Fruit fly (Drosophila melanogaster): ENCODE measurements around the gene Mms19.
A peak's percentile ranks its signal among the peaks of the same experiment; 100 is the strongest.

The Mms19 gene

dm6 chr3R:5240721-5241120, 8.4 kb downstream of the Mms19 start, which contains the start of gene CG33293:
TSS of gene CG33293 (minus strand) at chr3R:5240735.
- TF ChIP-seq Abd-B (GFP tag; optimal IDR thresholded peaks at IDR 0.05) (no peak), jim (GFP tag; optimal IDR thresholded peaks at IDR 0.05) (no peak), lola (GFP tag; optimal IDR thresholded peaks at IDR 0.05) (no peak), sage (GFP tag; optimal IDR thresholded peaks at IDR 0.05) (no peak), fru (GFP tag; optimal IDR thresholded peaks at IDR 0.05) (no peak), dl (GFP tag; optimal IDR thresholded peaks at IDR 0.05; ENCODE audit: insufficient read depth in 1 of 2, partially characterized antibody in 2 of 2) (no peak), sv (GFP tag; optimal IDR thresholded peaks at IDR 0.05) (no peak), CG32264 (GFP tag; optimal IDR thresholded peaks at IDR 0.05) (no peak), N (GFP tag; optimal IDR thresholded peaks at IDR 0.05) (no peak), h (GFP tag; optimal IDR thresholded peaks at IDR 0.05) (no peak), dsf (GFP tag; optimal IDR thresholded peaks at IDR 0.05; ENCODE audit: borderline replicate concordance) (no peak)

- TF ChIP-seq rgr (GFP tag; optimal IDR thresholded peaks at IDR 0.05) (no peak), Hr83 (GFP tag; optimal IDR thresholded peaks at IDR 0.05; ENCODE audit: poor library complexity, severe bottlenecking) (no peak), Dif (GFP tag; optimal IDR thresholded peaks at IDR 0.05; ENCODE audit: partially characterized antibody) (peak; percentile 44), Jra (GFP tag; optimal IDR thresholded peaks at IDR 0.05) (no peak), OdsH (GFP tag; optimal IDR thresholded peaks at IDR 0.05) (peak; percentile 5), Rel (GFP tag; optimal IDR thresholded peaks at IDR 0.05) (no peak), Rel (tag; optimal IDR thresholded peaks at IDR 0.05) (peak; percentile 94), h (GFP tag; optimal IDR thresholded peaks at IDR 0.05) (no peak), N (GFP tag; optimal IDR thresholded peaks at IDR 0.05) (no peak), jim (GFP tag; optimal IDR thresholded peaks at IDR 0.05) (no peak), Hr78 (GFP tag; optimal IDR thresholded peaks at IDR 0.05) (no peak), Hnf4 (GFP tag; optimal IDR thresholded peaks at IDR 0.05) (no peak), fru (GFP tag; optimal IDR thresholded peaks at IDR 0.05) (no peak), woc (GFP tag; optimal IDR thresholded peaks at IDR 0.05) (no peak), ey (GFP tag; optimal IDR thresholded peaks at IDR 0.05) (no peak)
Measured at dm6 chr3R:5246950-5247349, 14.6 kb downstream of the Mms19 start.

- TF ChIP-seq Vsx2 (GFP tag; optimal IDR thresholded peaks at IDR 0.05; ENCODE audit: partially characterized antibody), result no peak
- no peak for TF ChIP-seq OdsH (GFP tag; optimal IDR thresholded peaks at IDR 0.05)
- no peak for TF ChIP-seq brk (GFP tag; optimal IDR thresholded peaks at IDR 0.05)
- TF ChIP-seq Dfd (GFP tag; optimal IDR thresholded peaks at IDR 0.05), result no peak
- no peak for TF ChIP-seq Hnf4 (GFP tag; optimal IDR thresholded peaks at IDR 0.05)
- TF ChIP-seq CG32264 (GFP tag; optimal IDR thresholded peaks at IDR 0.05), result no peak
- TF ChIP-seq dl (GFP tag; optimal IDR thresholded peaks at IDR 0.05; ENCODE audit: insufficient read depth in 1 of 2, partially characterized antibody in 2 of 2), result no peak
- no peak for TF ChIP-seq Jra (GFP tag; optimal IDR thresholded peaks at IDR 0.05)
- no peak for TF ChIP-seq woc (GFP tag; optimal IDR thresholded peaks at IDR 0.05)
- TF ChIP-seq Hr78 (GFP tag; optimal IDR thresholded peaks at IDR 0.05), result no peak
- TF ChIP-seq sage (GFP tag; optimal IDR thresholded peaks at IDR 0.05), result no peak
- TF ChIP-seq usp (GFP tag; optimal IDR thresholded peaks at IDR 0.05), result no peak
- TF ChIP-seq CrebA (GFP tag; optimal IDR thresholded peaks at IDR 0.05; ENCODE audit: borderline replicate concordance), result no peak
- TF ChIP-seq GATAd (GFP tag; optimal IDR thresholded peaks at IDR 0.05), result no peak
- no peak for TF ChIP-seq Sp1 (GFP tag; optimal IDR thresholded peaks at IDR 0.05)
- no peak for TF ChIP-seq psq (GFP tag; optimal IDR thresholded peaks at IDR 0.05)
- TF ChIP-seq rgr (GFP tag; optimal IDR thresholded peaks at IDR 0.05), result no peak
- TF ChIP-seq dmrt93B (GFP tag; optimal IDR thresholded peaks at IDR 0.05), result no peak
- TF ChIP-seq Myc (optimal IDR thresholded peaks at IDR 0.05), result no peak
- no peak for TF ChIP-seq N (GFP tag; optimal IDR thresholded peaks at IDR 0.05)
Measured at dm6 chr3R:5249308-5249707, 17.0 kb downstream of the Mms19 start.

DNA sequence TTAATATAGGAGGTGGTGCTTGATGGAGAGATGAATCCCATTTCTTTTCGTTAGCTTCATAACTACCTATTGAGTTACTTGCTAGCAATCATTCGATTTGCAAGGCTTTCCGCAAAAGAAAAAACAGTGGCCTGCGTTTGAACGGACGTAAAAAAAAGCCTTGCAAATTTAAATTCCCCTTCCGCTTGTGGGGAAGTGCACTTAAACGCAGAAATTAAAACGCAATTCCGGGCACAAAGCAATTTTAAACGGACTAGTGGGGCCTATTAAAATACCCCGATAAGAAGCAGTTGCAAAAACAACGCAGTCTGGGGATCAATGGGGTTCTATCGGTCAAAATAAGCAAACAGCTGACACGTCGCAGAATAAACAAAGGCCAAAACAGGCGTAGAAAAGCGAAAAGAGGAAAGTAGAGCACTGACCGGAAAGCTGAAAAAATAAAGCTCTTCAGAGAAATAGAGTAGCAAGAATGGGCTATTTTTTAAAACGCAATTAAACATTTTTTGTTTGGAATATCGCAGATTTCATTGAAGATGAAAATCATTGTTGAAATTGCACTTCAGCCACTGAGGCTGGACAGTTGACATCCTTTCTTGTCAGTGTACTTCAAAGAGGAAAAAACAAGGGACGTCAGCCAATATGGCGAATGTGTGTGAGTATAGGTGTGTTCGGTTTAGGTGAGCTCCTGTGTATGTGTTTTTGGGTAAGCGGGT, 18.3 kb downstream of the Mms19 start:
- TF ChIP-seq Vsx2 (GFP tag; optimal IDR thresholded peaks at IDR 0.05; ENCODE audit: partially characterized antibody), result peak; percentile 19
- peak; percentile 68 for TF ChIP-seq Hnf4 (GFP tag; optimal IDR thresholded peaks at IDR 0.05)
- TF ChIP-seq Hr78 (GFP tag; optimal IDR thresholded peaks at IDR 0.05), result no peak
- peak; percentile 52 for TF ChIP-seq sage (GFP tag; optimal IDR thresholded peaks at IDR 0.05)
- TF ChIP-seq OdsH (GFP tag; optimal IDR thresholded peaks at IDR 0.05), result peak; percentile 54
- TF ChIP-seq Dfd (GFP tag; optimal IDR thresholded peaks at IDR 0.05), result no peak
- TF ChIP-seq Rel (GFP tag; optimal IDR thresholded peaks at IDR 0.05), result no peak
- peak; percentile 97 for TF ChIP-seq Rel (tag; optimal IDR thresholded peaks at IDR 0.05)
- TF ChIP-seq ey (GFP tag; optimal IDR thresholded peaks at IDR 0.05), result peak; percentile 65
- TF ChIP-seq jim (GFP tag; optimal IDR thresholded peaks at IDR 0.05), result no peak
- TF ChIP-seq HLH106 (tag; optimal IDR thresholded peaks at IDR 0.05), result peak; percentile 24
- no peak for TF ChIP-seq Dif (GFP tag; optimal IDR thresholded peaks at IDR 0.05; ENCODE audit: partially characterized antibody)
- TF ChIP-seq dl (GFP tag; optimal IDR thresholded peaks at IDR 0.05; ENCODE audit: insufficient read depth in 1 of 2, partially characterized antibody in 2 of 2), result no peak
- TF ChIP-seq Sp1 (GFP tag; optimal IDR thresholded peaks at IDR 0.05), result no peak
- peak in 1 of 2 experiments; percentile 66 for TF ChIP-seq foxo (GFP tag; optimal IDR thresholded peaks at IDR 0.05)
- TF ChIP-seq Jra (GFP tag; optimal IDR thresholded peaks at IDR 0.05), result no peak
- TF ChIP-seq pan (optimal IDR thresholded peaks at IDR 0.05), result no peak
- peak; percentile 68 for TF ChIP-seq woc (GFP tag; optimal IDR thresholded peaks at IDR 0.05)
- peak; percentile 2 for TF ChIP-seq Mio (GFP tag; optimal IDR thresholded peaks at IDR 0.05)
- TF ChIP-seq Myc (optimal IDR thresholded peaks at IDR 0.05), result no peak
- TF ChIP-seq lola (GFP tag; optimal IDR thresholded peaks at IDR 0.05), result no peak
- TF ChIP-seq dsf (GFP tag; optimal IDR thresholded peaks at IDR 0.05; ENCODE audit: borderline replicate concordance), result no peak
- peak; percentile 57 for TF ChIP-seq fru (GFP tag; optimal IDR thresholded peaks at IDR 0.05)
- no peak for TF ChIP-seq usp (GFP tag; optimal IDR thresholded peaks at IDR 0.05)
- TF ChIP-seq CG9705 (GFP tag; optimal IDR thresholded peaks at IDR 0.05), result no peak
- no peak for TF ChIP-seq GATAd (GFP tag; optimal IDR thresholded peaks at IDR 0.05)
- no peak for TF ChIP-seq sv (GFP tag; optimal IDR thresholded peaks at IDR 0.05)
- peak; percentile 61 for TF ChIP-seq psq (GFP tag; optimal IDR thresholded peaks at IDR 0.05)
- TF ChIP-seq dmrt93B (GFP tag; optimal IDR thresholded peaks at IDR 0.05), result no peak
- TF ChIP-seq br (GFP tag; optimal IDR thresholded peaks at IDR 0.05), result peak; percentile 56
- peak; percentile 44 for TF ChIP-seq brk (GFP tag; optimal IDR thresholded peaks at IDR 0.05)

All from whole organism, wandering third instar larva.